Worm (Caenorhabditis elegans) whole organism, L4 larva: ENCODE measurements around the gene F54D5.7.

ENCODE experiments used
- F26F4.8 ChIP-seq: fragments of 200-800 bp; sonication (Bioruptor generic); conservative IDR thresholded peaks from 2 replicates; pipeline ENCODE4 v1.3.6; 2022; ENCODE audit warnings: missing genetic modification characterization, missing compliant biosample characterization
- F49E8.2 ChIP-seq: sonication (generic microtip); optimal IDR thresholded peaks from 2 replicates; lab custom pipeline; 2016; ENCODE audit warnings: missing compliant biosample characterization, mild to moderate bottlenecking, missing genetic modification characterization, borderline replicate concordance
- T20F7.1 ChIP-seq: fragments of 200-800 bp; sonication (Bioruptor generic); optimal IDR thresholded peaks from 2 replicates; lab custom pipeline; 2018; ENCODE audit warnings: mild to moderate bottlenecking, missing genetic modification characterization, missing compliant biosample characterization
- Y48G9A.11 ChIP-seq: fragments of 200-800 bp; sonication (Bioruptor generic); IDR thresholded peaks from 2 replicates; pipeline ENCODE4 v1.3.6; 2022; ENCODE audit warnings: missing genetic modification reagents, missing genetic modification characterization, missing compliant biosample characterization
- Y5F2A.4 ChIP-seq: fragments of 200-800 bp; sonication (Bioruptor generic); optimal IDR thresholded peaks from 2 replicates; lab custom pipeline; 2018; ENCODE audit warnings: mild to moderate bottlenecking, missing genetic modification characterization, missing compliant biosample characterization
- Y75B8A.6 ChIP-seq: fragments of 200-800 bp; sonication (Bioruptor generic); IDR thresholded peaks from 2 replicates; pipeline ENCODE4 v1.3.6; 2022; ENCODE audit warnings: missing genetic modification reagents, missing genetic modification characterization, missing compliant biosample characterization
- aha-1 ChIP-seq: fragments of 150-350 bp; peaks from one replicate; lab custom pipeline; 2014; ENCODE audit warnings: missing biosample characterization, missing genetic modification characterization
- ceh-28 ChIP-seq: fragments of 150-350 bp; optimal IDR thresholded peaks from 2 replicates; lab custom pipeline; 2014; ENCODE audit warnings: missing biosample characterization, missing genetic modification reagents, missing genetic modification characterization
- cey-2 ChIP-seq: sonication (generic microtip); optimal IDR thresholded peaks from 3 replicates; lab custom pipeline; 2017; ENCODE audit warnings: missing genetic modification characterization, mild to moderate bottlenecking, missing compliant biosample characterization, antibody characterized with exemption, borderline replicate concordance; ENCODE audit not compliant: insufficient read depth
- daf-16 ChIP-seq, 3 experiments: sonication (generic microtip); optimal IDR thresholded peaks; 2 replicates each; lab custom pipeline; 2016 to 2017; ENCODE audit warnings: missing genetic modification characterization in 3 of 3, missing genetic modification reagents in 3 of 3, mild to moderate bottlenecking in 2 of 3, missing compliant biosample characterization in 2 of 3, missing biosample characterization in 1 of 3, moderate library complexity in 1 of 3
- dmd-6 ChIP-seq: fragments of 200-800 bp; sonication (Bioruptor generic); IDR thresholded peaks from 2 replicates; pipeline ENCODE4 v1.3.6; 2022; ENCODE audit warnings: missing genetic modification reagents, missing genetic modification characterization, missing compliant biosample characterization
- dmd-8 ChIP-seq: fragments of 200-800 bp; sonication (Bioruptor generic); IDR thresholded peaks from 2 replicates; pipeline ENCODE4 v1.3.6; 2022; ENCODE audit warnings: missing genetic modification characterization, missing compliant biosample characterization
- dmd-9 ChIP-seq: fragments of 200-800 bp; sonication (Bioruptor generic); IDR thresholded peaks from 2 replicates; pipeline ENCODE4 v1.3.6; 2022; ENCODE audit warnings: missing genetic modification reagents, missing genetic modification characterization, missing compliant biosample characterization
- dve-1 ChIP-seq: sonication (generic microtip); optimal IDR thresholded peaks from 2 replicates; lab custom pipeline; 2017; ENCODE audit warnings: antibody characterized with exemption, mild to moderate bottlenecking, missing genetic modification characterization, missing compliant biosample characterization; ENCODE audit not compliant: insufficient read depth
- hif-1 ChIP-seq, 2 experiments: sonication (generic microtip); optimal IDR thresholded peaks; 2 replicates each; lab custom pipeline; 2016 to 2017; ENCODE audit warnings: missing compliant biosample characterization in 2 of 2, missing genetic modification characterization in 2 of 2, missing genetic modification reagents in 2 of 2, missing genotype in 2 of 2, mild to moderate bottlenecking in 1 of 2
- hlh-11 ChIP-seq: fragments of 200-800 bp; sonication (Bioruptor generic); optimal IDR thresholded peaks from 2 replicates; lab custom pipeline; 2018; ENCODE audit warnings: mild to moderate bottlenecking, missing genetic modification characterization, missing compliant biosample characterization
- hlh-30 ChIP-seq: sonication (generic microtip); optimal IDR thresholded peaks from 2 replicates; lab custom pipeline; 2017; ENCODE audit warnings: antibody characterized with exemption, mild to moderate bottlenecking, missing genetic modification characterization, missing compliant biosample characterization; ENCODE audit not compliant: insufficient read depth
- jun-1 ChIP-seq: fragments of 150-350 bp; optimal IDR thresholded peaks from 2 replicates; lab custom pipeline; 2014; ENCODE audit warnings: missing biosample characterization, missing genetic modification reagents, missing genetic modification characterization
- lin-38 ChIP-seq: fragments of 200-800 bp; sonication (Bioruptor generic); IDR thresholded peaks from 2 replicates; pipeline ENCODE4 v1.3.6; 2022; ENCODE audit warnings: missing genetic modification reagents, missing genetic modification characterization, missing compliant biosample characterization
- lsy-2 ChIP-seq, 2 experiments: fragments of 150-350 bp in 1 of 2; sonication (generic microtip) in 1 of 2; optimal IDR thresholded peaks; 2 replicates each; lab custom pipeline; 2014 to 2017; ENCODE audit warnings: missing biosample characterization in 2 of 2, missing genetic modification characterization in 2 of 2
- madf-9 ChIP-seq: fragments of 200-800 bp; sonication (Bioruptor generic); conservative IDR thresholded peaks from 2 replicates; pipeline ENCODE4 v1.3.6; 2022; ENCODE audit warnings: missing genetic modification reagents, missing genetic modification characterization, missing compliant biosample characterization
- nhr-28 ChIP-seq: fragments of 150-350 bp; optimal IDR thresholded peaks from 2 replicates; lab custom pipeline; 2014; ENCODE audit warnings: missing biosample characterization, missing genetic modification characterization
- nhr-76 ChIP-seq: fragments of 150-350 bp; optimal IDR thresholded peaks from 2 replicates; lab custom pipeline; 2014; ENCODE audit warnings: missing biosample characterization, missing genetic modification characterization
- pqm-1 ChIP-seq: sonication (generic microtip); optimal IDR thresholded peaks from 2 replicates; lab custom pipeline; 2017; ENCODE audit warnings: missing biosample characterization, missing genetic modification characterization
- saeg-2 ChIP-seq: fragments of 200-800 bp; sonication (Bioruptor generic); IDR thresholded peaks from 2 replicates; pipeline ENCODE4 v1.3.6; 2022; ENCODE audit warnings: missing genetic modification reagents, missing genetic modification characterization, missing compliant biosample characterization
- sdz-12 ChIP-seq: fragments of 200-800 bp; sonication (Bioruptor generic); optimal IDR thresholded peaks from 2 replicates; lab custom pipeline; 2018; ENCODE audit warnings: mild to moderate bottlenecking, missing genetic modification characterization, missing compliant biosample characterization
- unc-130 ChIP-seq: sonication (generic microtip); optimal IDR thresholded peaks from 2 replicates; lab custom pipeline; 2016; ENCODE audit warnings: missing genetic modification reagents, missing genetic modification characterization, missing compliant biosample characterization
- unc-62 ChIP-seq, 3 experiments: fragments of 150-350 bp in 1 of 3; sonication (generic microtip); optimal IDR thresholded peaks in 2 of 3; peaks in 1 of 3; 1 replicate in 1 of 3; 2 replicates in 2 of 3; lab custom pipeline; 2014 to 2017; ENCODE audit warnings: missing biosample characterization in 3 of 3, missing genetic modification characterization in 3 of 3, missing genetic modification reagents in 3 of 3, missing genotype in 1 of 3
- zip-2 ChIP-seq: fragments of 150-350 bp; optimal IDR thresholded peaks from 2 replicates; lab custom pipeline; 2014; ENCODE audit warnings: missing biosample characterization, missing genetic modification characterization
- ztf-11 ChIP-seq: fragments of 150-350 bp; optimal IDR thresholded peaks from 2 replicates; lab custom pipeline; 2014; ENCODE audit warnings: missing biosample characterization, missing genetic modification characterization

Gene F54D5.7

ce11 chrII:11569213-11569868, 22.0 kb downstream of the F54D5.7 start, which contains the start of the genes F54D5.23 and F54D5.4:
Gene F54D5.23 (minus strand): TSS chrII:11569287.
Gene F54D5.4 (plus strand): TSS chrII:11569818.
- peak; percentile 73 for TF ChIP-seq pqm-1 (tag; lab: Kevin White, UChicago)
- no peak for TF ChIP-seq hif-1 (tag; optimal IDR thresholded peaks at IDR 0.05; lab: Kevin White, UChicago)
- no peak for TF ChIP-seq nhr-76 (tag; lab: Kevin White, UChicago)

- TF ChIP-seq jun-1 (no peak), pqm-1 (tag; lab: Kevin White, UChicago) (peak; percentile 91), unc-62 (GFP tag; optimal IDR thresholded peaks at IDR 0.05 in 1 of 2; lab: Kevin White, UChicago) (peak in 1 of 2 experiments; percentile 66), unc-62 (tag; optimal IDR thresholded peaks at IDR 0.05; lab: Kevin White, UChicago) (no peak), dve-1 (tag; lab: Kevin White, UChicago) (peak; percentile 31), hlh-11 (tag; lab: Kevin White, UChicago) (peak; percentile 47), T20F7.1 (GFP tag; lab: Kevin White, UChicago) (no peak), dmd-6 (GFP tag; lab: Robert Waterston, UW) (peak; percentile 28; the same call in 1 of the 2 replicates), daf-16 (GFP tag; optimal IDR thresholded peaks at IDR 0.05; lab: Kevin White, UChicago) (no peak), daf-16 (tag; optimal IDR thresholded peaks at IDR 0.05; lab: Kevin White, UChicago) (peak; percentile 33), nhr-28 (tag; lab: Kevin White, UChicago) (peak; percentile 54)
These were observed 24.0 kb downstream of the F54D5.7 start, which contains the start of gene F54D5.3 for ce11 chrII:11571260-11571854. Gene F54D5.3 (plus strand): TSS chrII:11571805.

ce11 chrII:11572944-11573343, 25.6 kb downstream of the F54D5.7 start, which contains the start of gene F54D5.2:
Gene F54D5.2 (plus strand): TSS chrII:11573180.
- no peak for TF ChIP-seq lsy-2 (tag; optimal IDR thresholded peaks at IDR 0.05; lab: Kevin White, UChicago)
- no peak for TF ChIP-seq F26F4.8 (GFP tag; lab: Robert Waterston, UW)
- TF ChIP-seq aha-1 = peak; percentile 72

- TF ChIP-seq dmd-9 (no peak), Y75B8A.6 (GFP tag; lab: Robert Waterston, UW) (no peak), hlh-30 (tag; lab: Kevin White, UChicago) (no peak), daf-16 (GFP tag; optimal IDR thresholded peaks at IDR 0.05; lab: Kevin White, UChicago) (no peak), daf-16 (tag; optimal IDR thresholded peaks at IDR 0.05; lab: Kevin White, UChicago) (peak; percentile 4), cey-2 (tag; lab: Kevin White, UChicago) (no peak), nhr-28 (tag; lab: Kevin White, UChicago) (peak; percentile 8), ceh-28 (no peak), lin-38 (GFP tag; lab: Robert Waterston, UW) (no peak), F49E8.2 (tag; lab: Kevin White, UChicago) (no peak), lsy-2 (tag; optimal IDR thresholded peaks at IDR 0.05; lab: Kevin White, UChicago) (peak in 1 of 2 experiments; percentile 23), dmd-8 (GFP tag; lab: Robert Waterston, UW) (no peak), ztf-11 (tag; lab: Kevin White, UChicago) (no peak), madf-9 (GFP tag; lab: Robert Waterston, UW) (no peak), pqm-1 (tag; lab: Kevin White, UChicago) (peak; percentile 50), Y5F2A.4 (no peak), saeg-2 (no peak)
These were observed 30.1 kb downstream of the F54D5.7 start, which contains the start of gene pcs-1 for ce11 chrII:11577397-11577796. Gene pcs-1 (minus strand): TSS chrII:11577740.

ce11 chrII:11577861-11578260, 30.5 kb downstream of the F54D5.7 start:
- TF ChIP-seq lin-38 (GFP tag; lab: Robert Waterston, UW) (peak; percentile 69), unc-130 (GFP tag; lab: Kevin White, UChicago) (peak; percentile 72), zip-2 (tag; lab: Kevin White, UChicago) (no peak), sdz-12 (GFP tag; lab: Kevin White, UChicago) (no peak), Y48G9A.11 (GFP tag; lab: Robert Waterston, UW) (0 out of 2 replicates have a peak, but pooled peaks have one; percentile 61), daf-16 (GFP tag; optimal IDR thresholded peaks at IDR 0.05; lab: Kevin White, UChicago) (no peak), daf-16 (tag; optimal IDR thresholded peaks at IDR 0.05; lab: Kevin White, UChicago) (no peak), F49E8.2 (tag; lab: Kevin White, UChicago) (peak; percentile 56)
